Fruit fly (Drosophila melanogaster) whole organism, embryonic: ENCODE measurements around the gene CG33096.

Experiments
- Awh ChIP-seq: fragments of 200-800 bp; sonication (Bioruptor generic); IDR thresholded peaks from 2 replicates; pipeline ENCODE4, ENCODE4 v1.3.6; 2022; ENCODE audit warnings: missing biosample characterization, missing genetic modification characterization
- B-H2 ChIP-seq: fragments of 200-800 bp; sonication (Bioruptor generic); optimal IDR thresholded peaks from 2 replicates; lab custom pipeline; 2018; ENCODE audit warnings: missing biosample characterization, mild to moderate bottlenecking, missing genetic modification characterization
- CG10267 ChIP-seq: fragments of 200-800 bp; sonication (Bioruptor generic); optimal IDR thresholded peaks from 2 replicates; lab custom pipeline; 2018; ENCODE audit warnings: missing biosample characterization, mild to moderate bottlenecking, missing genetic modification characterization, moderate library complexity
- CG11085 ChIP-seq: fragments of 200-800 bp; sonication (Bioruptor generic); IDR thresholded peaks from 2 replicates; pipeline ENCODE4 v1.3.6; 2022; ENCODE audit warnings: missing biosample characterization, missing genetic modification characterization
- CG12155 ChIP-seq: fragments of 200-800 bp; sonication (Bioruptor generic); optimal IDR thresholded peaks from 3 replicates; lab custom pipeline; 2016; ENCODE audit warnings: missing biosample characterization, missing genetic modification characterization
- CG12769 ChIP-seq: fragments of 200-800 bp; sonication (Bioruptor generic); optimal IDR thresholded peaks from 2 replicates; lab custom pipeline; 2019; ENCODE audit warnings: missing biosample characterization, mild to moderate bottlenecking, missing genetic modification characterization, moderate library complexity
- CG14014 ChIP-seq: fragments of 200-800 bp; sonication (Bioruptor generic); IDR thresholded peaks from 2 replicates; pipeline ENCODE4 v1.3.6; 2022; ENCODE audit warnings: missing biosample characterization, missing genetic modification characterization
- CG15514 ChIP-seq: fragments of 200-800 bp; sonication (Bioruptor generic); optimal IDR thresholded peaks from 3 replicates; lab custom pipeline; 2017; ENCODE audit warnings: missing biosample characterization, missing genetic modification characterization, mild to moderate bottlenecking, moderate library complexity, missing genetic modification reagents
- CG15601 ChIP-seq: fragments of 200-800 bp; sonication (Bioruptor generic); optimal IDR thresholded peaks from 3 replicates; lab custom pipeline; 2019; ENCODE audit warnings: missing biosample characterization, mild to moderate bottlenecking, missing genetic modification characterization, moderate library complexity
- CG16815 ChIP-seq: fragments of 200-800 bp; sonication (Bioruptor generic); optimal IDR thresholded peaks from 3 replicates; lab custom pipeline; 2017; ENCODE audit warnings: missing biosample characterization, mild to moderate bottlenecking, missing genetic modification characterization
- CG2116 ChIP-seq: fragments of 200-800 bp; sonication (Bioruptor generic); optimal IDR thresholded peaks from 3 replicates; lab custom pipeline; 2018; ENCODE audit warnings: missing biosample characterization, mild to moderate bottlenecking, missing genetic modification characterization
- CG2202 ChIP-seq: fragments of 200-800 bp; sonication (Bioruptor generic); optimal IDR thresholded peaks from 2 replicates; lab custom pipeline; 2018; ENCODE audit warnings: missing biosample characterization, mild to moderate bottlenecking, missing genetic modification characterization
- CG6765 ChIP-seq: fragments of 200-800 bp; sonication (Bioruptor generic); optimal IDR thresholded peaks from 3 replicates; lab custom pipeline; 2017; ENCODE audit warnings: missing biosample characterization, mild to moderate bottlenecking, missing genetic modification characterization
- CG7745 ChIP-seq: fragments of 200-800 bp; sonication (Bioruptor generic); optimal IDR thresholded peaks from 2 replicates; lab custom pipeline; 2018; ENCODE audit warnings: missing biosample characterization, mild to moderate bottlenecking, missing genetic modification characterization, moderate library complexity
- CHES-1-like ChIP-seq: fragments of 200-800 bp; sonication (Bioruptor generic); optimal IDR thresholded peaks from 2 replicates; lab custom pipeline; 2016; ENCODE audit warnings: missing biosample characterization, missing genetic modification characterization
- CkIIα-i1 ChIP-seq: fragments of 200-800 bp; sonication (Bioruptor generic); IDR thresholded peaks from 2 replicates; pipeline ENCODE4 v1.3.6; 2022; ENCODE audit warnings: missing biosample characterization, missing genetic modification characterization
- CoRest ChIP-seq: fragments of 200-800 bp; sonication (Bioruptor generic); optimal IDR thresholded peaks from 3 replicates; lab custom pipeline; 2018; ENCODE audit warnings: missing biosample characterization, mild to moderate bottlenecking, missing genetic modification characterization, moderate library complexity
- CrebB ChIP-seq: fragments of 200-800 bp; sonication (Bioruptor generic); optimal IDR thresholded peaks from 3 replicates; lab custom pipeline; 2018; ENCODE audit warnings: missing biosample characterization, mild to moderate bottlenecking, missing genetic modification characterization
- D19A ChIP-seq: fragments of 200-800 bp; optimal IDR thresholded peaks from 3 replicates; lab custom pipeline; 2019; ENCODE audit warnings: missing biosample characterization, mild to moderate bottlenecking, missing genetic modification characterization, moderate library complexity
- D19B ChIP-seq: fragments of 200-800 bp; sonication (Bioruptor generic); optimal IDR thresholded peaks from 2 replicates; lab custom pipeline; 2017; ENCODE audit warnings: missing biosample characterization, mild to moderate bottlenecking, missing genetic modification characterization
- Deaf1 ChIP-seq: fragments of 200-800 bp; optimal IDR thresholded peaks from 3 replicates; lab custom pipeline; 2019; ENCODE audit warnings: missing biosample characterization, mild to moderate bottlenecking, missing genetic modification characterization, moderate library complexity
- Doc2 ChIP-seq: fragments of 200-800 bp; sonication (Bioruptor generic); IDR thresholded peaks from 2 replicates; pipeline ENCODE4 v1.3.6; 2022; ENCODE audit warnings: missing biosample characterization, missing genetic modification characterization
- Dp ChIP-seq: fragments of 200-800 bp; sonication (Bioruptor generic); optimal IDR thresholded peaks from 2 replicates; lab custom pipeline; 2018; ENCODE audit warnings: missing biosample characterization, mild to moderate bottlenecking, missing genetic modification characterization, moderate library complexity
- Dref ChIP-seq: fragments of 200-800 bp; sonication (Bioruptor generic); IDR thresholded peaks from 2 replicates; pipeline ENCODE4 v1.3.6; 2022; ENCODE audit warnings: missing biosample characterization, missing genetic modification characterization
- E2f1 ChIP-seq: fragments of 200-800 bp; sonication (Bioruptor generic); IDR thresholded peaks from 2 replicates; pipeline ENCODE4 v1.3.6; 2022; ENCODE audit warnings: missing biosample characterization, missing genetic modification characterization
- Fer1 ChIP-seq: fragments of 200-800 bp; sonication (Bioruptor generic); optimal IDR thresholded peaks from 2 replicates; lab custom pipeline; 2017; ENCODE audit warnings: missing biosample characterization, mild to moderate bottlenecking, missing genetic modification characterization
- HLHmδ ChIP-seq: fragments of 200-800 bp; sonication (Bioruptor generic); optimal IDR thresholded peaks from 2 replicates; lab custom pipeline; 2018; ENCODE audit warnings: missing biosample characterization, mild to moderate bottlenecking, missing genetic modification characterization, moderate library complexity
- Hand ChIP-seq: fragments of 200-800 bp; sonication (Bioruptor generic); optimal IDR thresholded peaks from 2 replicates; lab custom pipeline; 2017; ENCODE audit warnings: mild to moderate bottlenecking, missing biosample characterization, missing genetic modification reagents, missing genetic modification characterization
- Lpt ChIP-seq: fragments of >200 bp; optimal IDR thresholded peaks from 2 replicates; lab custom pipeline; 2018; ENCODE audit warnings: missing biosample characterization, missing genetic modification characterization
- MTF-1 ChIP-seq: fragments of 200-800 bp; sonication (Bioruptor generic); optimal IDR thresholded peaks from 2 replicates; lab custom pipeline; 2018; ENCODE audit warnings: missing biosample characterization, mild to moderate bottlenecking, missing genetic modification characterization, borderline replicate concordance
- Nf-YC ChIP-seq: fragments of 200-800 bp; optimal IDR thresholded peaks from 3 replicates; lab custom pipeline; 2019; ENCODE audit warnings: missing biosample characterization, mild to moderate bottlenecking, missing genetic modification characterization, moderate library complexity
- NfI ChIP-seq: fragments of 200-800 bp; sonication (Bioruptor generic); optimal IDR thresholded peaks from 3 replicates; lab custom pipeline; 2018; ENCODE audit warnings: missing biosample characterization, mild to moderate bottlenecking, missing genetic modification characterization, moderate library complexity
- Pdp1 ChIP-seq, 2 experiments: fragments of 200-800 bp; sonication (Bioruptor generic); optimal IDR thresholded peaks; 3 replicates each; lab custom pipeline; 2016; ENCODE audit warnings: missing biosample characterization in 2 of 2, missing genetic modification characterization in 2 of 2, mild to moderate bottlenecking in 1 of 2, moderate library complexity in 1 of 2
- Scr ChIP-seq: fragments of 200-800 bp; sonication (Bioruptor generic); IDR thresholded peaks from 2 replicates; pipeline ENCODE4 v1.3.6; 2022; ENCODE audit warnings: missing biosample characterization, missing genetic modification characterization; ENCODE audit not compliant: partially characterized antibody
- TFAM ChIP-seq: fragments of 200-800 bp; sonication (Bioruptor generic); optimal IDR thresholded peaks from 2 replicates; lab custom pipeline; 2017; ENCODE audit warnings: missing biosample characterization, missing genetic modification characterization, inconsistent platforms
- bab2 ChIP-seq: fragments of 200-800 bp; sonication (Bioruptor generic); optimal IDR thresholded peaks from 2 replicates; lab custom pipeline; 2016; ENCODE audit warnings: missing biosample characterization, missing genetic modification characterization
- dimm ChIP-seq: fragments of 200-800 bp; sonication (Bioruptor generic); IDR thresholded peaks from 2 replicates; pipeline ENCODE4 v1.3.6; 2022; ENCODE audit warnings: missing biosample characterization, missing genetic modification characterization
- disco-r ChIP-seq: fragments of 200-800 bp; sonication (Bioruptor generic); optimal IDR thresholded peaks from 2 replicates; lab custom pipeline; 2016; ENCODE audit warnings: missing biosample characterization, missing genetic modification characterization
- eyg ChIP-seq: fragments of 200-800 bp; sonication (Bioruptor generic); optimal IDR thresholded peaks from 3 replicates; lab custom pipeline; 2016; ENCODE audit warnings: missing biosample characterization, missing genetic modification characterization
- ftz-f1 ChIP-seq: fragments of 200-800 bp; sonication (Bioruptor generic); optimal IDR thresholded peaks from 2 replicates; lab custom pipeline; 2016; ENCODE audit warnings: missing biosample characterization, missing genetic modification characterization
- gro ChIP-seq: fragments of 200-800 bp; sonication (Bioruptor generic); optimal IDR thresholded peaks from 2 replicates; lab custom pipeline; 2016; ENCODE audit warnings: missing biosample characterization, missing genetic modification characterization
- inv ChIP-seq: fragments of 200-800 bp; sonication (Bioruptor generic); IDR thresholded peaks from 2 replicates; pipeline ENCODE4 v1.3.6; 2022; ENCODE audit warnings: missing biosample characterization, missing genetic modification characterization; ENCODE audit not compliant: partially characterized antibody
- nom ChIP-seq: fragments of 200-800 bp; sonication (Bioruptor generic); optimal IDR thresholded peaks from 2 replicates; lab custom pipeline; 2017; ENCODE audit warnings: missing biosample characterization, missing genetic modification characterization, mild to moderate bottlenecking, moderate library complexity, missing genetic modification reagents
- onecut ChIP-seq: fragments of 200-800 bp; sonication (Bioruptor generic); IDR thresholded peaks from 2 replicates; pipeline ENCODE4 v1.3.6; 2022; ENCODE audit warnings: missing biosample characterization, missing genetic modification characterization
- pros ChIP-seq: fragments of 200-800 bp; sonication (Bioruptor generic); optimal IDR thresholded peaks from 3 replicates; lab custom pipeline; 2019; ENCODE audit warnings: missing biosample characterization, mild to moderate bottlenecking, missing genetic modification characterization, moderate library complexity
- run ChIP-seq: fragments of 200-800 bp; sonication (Bioruptor generic); optimal IDR thresholded peaks from 3 replicates; lab custom pipeline; 2018; ENCODE audit warnings: missing biosample characterization, mild to moderate bottlenecking, missing genetic modification characterization
- trem ChIP-seq: fragments of 200-800 bp; optimal IDR thresholded peaks from 3 replicates; lab custom pipeline; 2019; ENCODE audit warnings: missing biosample characterization, mild to moderate bottlenecking, missing genetic modification characterization, moderate library complexity
- yki ChIP-seq: fragments of >200 bp; optimal IDR thresholded peaks from 3 replicates; lab custom pipeline; 2018
- z ChIP-seq: fragments of 200-800 bp; sonication (Bioruptor generic); IDR thresholded peaks from 3 replicates; pipeline ENCODE4 v1.3.6; 2022; ENCODE audit warnings: missing biosample characterization, missing genetic modification characterization

The CG33096 gene

dm6 chr3R:25049742-25050517, 47.5 kb upstream of the CG33096 start (continued):
- TF ChIP-seq CG15601 (tag; lab: Kevin White, UChicago): peak; percentile 24
- no peak for TF ChIP-seq CG14014
- peak; percentile 54 for TF ChIP-seq CG6765
- no peak for TF ChIP-seq D19A (tag; lab: Kevin White, UChicago)
- peak; percentile 46; the same call in 1 of the 2 replicates for TF ChIP-seq onecut (GFP tag; lab: Robert Waterston, UW)
- TF ChIP-seq TFAM: no peak
- peak; percentile 31 for TF ChIP-seq Dp (GFP tag; lab: Kevin White, UChicago)
- TF ChIP-seq HLHmδ (GFP tag; lab: Kevin White, UChicago): peak; percentile 73
- TF ChIP-seq inv: no peak
- no peak for TF ChIP-seq bab2 (GFP tag; lab: Kevin White, UChicago)
- TF ChIP-seq CG15514 (GFP tag; lab: Kevin White, UChicago): peak; percentile 33
- peak; percentile 73 for TF ChIP-seq CG12769
- peak; percentile 48 for TF ChIP-seq trem (tag; lab: Kevin White, UChicago)
- no peak for TF ChIP-seq dimm (GFP tag; lab: Robert Waterston, UW)
- peak; percentile 38 for TF ChIP-seq CG7745 (tag; lab: Kevin White, UChicago)
- no peak for TF ChIP-seq yki (lab: Kevin White, UChicago)
- TF ChIP-seq CoRest (tag; lab: Kevin White, UChicago): peak; percentile 14
- no peak for TF ChIP-seq Dref (GFP tag; lab: Robert Waterston, UW)
- peak; percentile 63 for TF ChIP-seq CG2116 (GFP tag; lab: Kevin White, UChicago)
- no peak for TF ChIP-seq Doc2 (GFP tag; lab: Robert Waterston, UW)
- no peak for TF ChIP-seq CG11085
- peak; percentile 70 for TF ChIP-seq Fer1 (GFP tag; lab: Kevin White, UChicago)
- TF ChIP-seq MTF-1 (GFP tag; lab: Kevin White, UChicago): peak; percentile 24
- TF ChIP-seq Hand (GFP tag; lab: Kevin White, UChicago): peak; percentile 55
- no peak for TF ChIP-seq z (GFP tag; lab: Robert Waterston, UW)
- peak; percentile 85 for TF ChIP-seq Nf-YC (tag; lab: Kevin White, UChicago)
- peak; percentile 83 for TF ChIP-seq nom
- peak; percentile 21 for TF ChIP-seq run
- no peak for TF ChIP-seq eyg (GFP tag; lab: Kevin White, UChicago)
- TF ChIP-seq E2f1 (GFP tag; lab: Robert Waterston, UW): no peak
- peak; percentile 3 for TF ChIP-seq CG2202 (tag; lab: Kevin White, UChicago)
- TF ChIP-seq Lpt (GFP tag; lab: Kevin White, UChicago): no peak
- peak; percentile 94 for TF ChIP-seq Deaf1 (tag; lab: Kevin White, UChicago)
- TF ChIP-seq Scr (GFP tag; lab: Robert Waterston, UW): no peak
- TF ChIP-seq CHES-1-like: peak; percentile 10
- TF ChIP-seq Awh: no peak
- TF ChIP-seq CrebB: peak; percentile 39
- peak; percentile 70 for TF ChIP-seq B-H2
- TF ChIP-seq disco-r (GFP tag; lab: Kevin White, UChicago): no peak
- no peak for TF ChIP-seq D19B
- peak; percentile 7 for TF ChIP-seq NfI (GFP tag; lab: Kevin White, UChicago)
- TF ChIP-seq CG10267 (tag; lab: Kevin White, UChicago): peak; percentile 81
- TF ChIP-seq gro: peak; percentile 4
- TF ChIP-seq pros (GFP tag; lab: Kevin White, UChicago): peak; percentile 50
- TF ChIP-seq CkIIα-i1: no peak
- no peak for TF ChIP-seq CG16815
- peak in 1 of 2 experiments; percentile 54 for TF ChIP-seq Pdp1 (GFP tag; optimal IDR thresholded peaks at IDR 0.05; lab: Kevin White, UChicago)
- peak; percentile 85 for TF ChIP-seq CG12155 (GFP tag; lab: Kevin White, UChicago)
- TF ChIP-seq ftz-f1: peak; percentile 46
